Worm (Caenorhabditis elegans): Measurements from ENCODE around the gene C28H8.2.

The C28H8.2 gene

DNA sequence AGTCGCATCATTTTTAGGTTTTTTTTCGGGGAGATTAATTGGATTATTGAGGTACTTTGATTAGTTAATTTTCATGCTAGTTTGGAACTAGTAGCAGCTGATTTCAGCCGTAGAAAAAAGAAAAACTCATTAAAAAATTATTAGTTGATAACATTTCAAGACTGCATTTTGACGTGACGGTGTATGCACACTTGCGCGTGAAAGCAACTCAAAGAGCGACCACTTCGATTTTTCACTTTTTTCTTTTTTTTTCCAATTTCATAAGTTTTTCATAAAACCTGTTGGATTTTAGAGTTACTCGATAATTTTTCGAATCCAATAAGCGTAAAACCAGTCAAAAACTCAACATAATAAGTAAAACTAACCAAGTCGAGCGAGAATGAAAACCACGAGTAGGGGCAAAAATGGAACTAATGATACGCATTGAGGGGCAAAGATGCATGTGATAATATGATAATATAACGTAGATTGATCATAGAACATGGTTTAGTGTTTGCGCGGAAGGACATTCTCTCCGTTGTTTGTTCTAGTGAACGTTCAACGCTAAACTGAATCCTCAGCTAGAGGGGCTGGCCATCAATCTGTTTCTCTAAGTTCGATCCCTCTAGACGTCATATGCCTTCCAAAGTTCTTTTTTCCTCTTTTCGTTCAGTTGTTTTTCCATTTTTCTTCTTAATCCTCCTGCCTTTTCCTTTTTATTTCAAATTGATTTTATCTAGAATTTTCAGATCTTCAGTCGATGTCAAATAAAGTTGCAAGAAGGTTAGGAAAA, 28.2 kb downstream of the C28H8.2 start, which contains the start of the genes F25B5.6 and F25B5.3 (continued):
- TF ChIP-seq mes-2 (tag; optimal IDR thresholded peaks at IDR 0.05; ENCODE audit: poor library complexity, severe bottlenecking) (peak; percentile 40), hlh-30 (tag; optimal IDR thresholded peaks at IDR 0.05; ENCODE audit: insufficient read depth) (peak; percentile 76), ceh-82 (tag; optimal IDR thresholded peaks at IDR 0.05) (no peak), tag-97 (GFP tag; IDR thresholded peaks at IDR 0.05) (no peak), zip-11 (GFP tag; IDR thresholded peaks at IDR 0.05) (no peak)

DNA sequence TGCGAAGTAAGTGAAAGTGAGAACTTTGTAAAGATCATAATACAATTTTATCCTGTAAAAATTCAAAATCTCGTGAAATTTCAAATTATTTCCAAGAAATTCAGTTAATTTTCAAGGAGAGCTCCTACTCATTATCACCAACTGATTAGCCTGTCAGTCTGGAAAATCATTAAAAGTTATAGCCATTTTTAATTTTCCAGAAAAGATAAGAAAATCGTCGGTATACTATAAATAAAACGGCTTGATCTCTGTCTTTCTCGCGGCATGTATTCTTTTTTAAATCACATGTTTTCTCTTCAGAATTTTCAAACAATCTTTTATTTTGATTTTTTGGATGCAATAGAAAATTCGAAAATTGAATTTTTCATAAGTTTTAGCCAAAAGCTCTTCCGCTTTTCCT, 28.9 kb downstream of the C28H8.2 start:
- no peak for TF ChIP-seq nhr-237 (tag; optimal IDR thresholded peaks at IDR 0.05)
- TF ChIP-seq pha-4 (GFP tag; IDR thresholded peaks at IDR 0.05): no peak
- no peak for TF ChIP-seq pha-4 (tag; optimal IDR thresholded peaks at IDR 0.05)
- TF ChIP-seq snpc-1.2 (GFP tag; IDR thresholded peaks at IDR 0.05): no peak
- TF ChIP-seq nhr-111 (GFP tag; optimal IDR thresholded peaks at IDR 0.05): no peak
- TF ChIP-seq Y48G9A.11 (GFP tag; IDR thresholded peaks at IDR 0.05): no peak
- TF ChIP-seq mdt-29 (GFP tag; IDR thresholded peaks at IDR 0.05): no peak
- peak; percentile 32; the same call in 1 of the 2 replicates for TF ChIP-seq dmd-6 (GFP tag; IDR thresholded peaks at IDR 0.05)
- no peak for TF ChIP-seq unc-62 (GFP tag; optimal IDR thresholded peaks at IDR 0.05 in 1 of 2)
- no peak for TF ChIP-seq unc-62 (tag; optimal IDR thresholded peaks at IDR 0.05)
- no peak for TF ChIP-seq lin-1 (GFP tag; IDR thresholded peaks at IDR 0.05)
- no peak for TF ChIP-seq snpc-4 (tag; optimal IDR thresholded peaks at IDR 0.05)
- TF ChIP-seq ceh-32 (tag; optimal IDR thresholded peaks at IDR 0.05; ENCODE audit: poor library complexity): no peak
- no peak for TF ChIP-seq skn-1 (tag; optimal IDR thresholded peaks at IDR 0.05)
- TF ChIP-seq ZK337.2 (GFP tag; IDR thresholded peaks at IDR 0.05): no peak
- no peak for TF ChIP-seq zag-1 (tag; optimal IDR thresholded peaks at IDR 0.05)
- no peak for TF ChIP-seq mxl-3 (GFP tag; optimal IDR thresholded peaks at IDR 0.05)
- no peak for TF ChIP-seq ceh-44 (GFP tag; IDR thresholded peaks at IDR 0.05)
- peak; percentile 43 for TF ChIP-seq dve-1 (tag; optimal IDR thresholded peaks at IDR 0.05; ENCODE audit: insufficient read depth)
- TF ChIP-seq daf-19 (GFP tag; conservative IDR thresholded peaks at IDR 0.05): no peak
- TF ChIP-seq hlh-11 (tag; optimal IDR thresholded peaks at IDR 0.05): no peak
- TF ChIP-seq php-3 (GFP tag; IDR thresholded peaks at IDR 0.05): peak; percentile 60; the same call in 1 of the 2 replicates
- TF ChIP-seq dmd-8 (GFP tag; IDR thresholded peaks at IDR 0.05): no peak
- no peak for TF ChIP-seq rbr-2 (tag; optimal IDR thresholded peaks at IDR 0.05)
- no peak for TF ChIP-seq mdl-1 (tag; optimal IDR thresholded peaks at IDR 0.05)

DNA sequence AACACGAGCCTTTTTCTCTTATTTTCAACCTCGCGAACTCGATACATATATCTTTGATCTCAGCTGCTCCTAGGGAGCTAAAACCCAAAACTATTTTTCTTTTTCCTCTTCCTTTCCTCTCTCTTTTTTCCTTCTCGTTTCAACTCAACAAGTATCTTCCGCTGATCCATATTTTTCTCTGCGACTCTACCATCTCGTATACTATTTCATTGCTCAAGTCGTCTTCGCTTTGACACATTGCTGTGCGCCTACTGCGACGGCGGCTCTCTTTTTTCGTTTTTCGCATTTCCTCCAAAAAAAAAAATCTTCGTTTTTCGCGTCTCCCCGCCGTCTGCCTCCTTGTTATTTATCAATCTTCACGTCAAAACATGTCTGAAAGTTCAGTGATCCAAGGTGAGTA, 29.7 kb downstream of the C28H8.2 start:
- TF ChIP-seq pha-4 (GFP tag; IDR thresholded peaks at IDR 0.05) (peak; percentile 42; the same call in 1 of the 2 replicates), pha-4 (tag; optimal IDR thresholded peaks at IDR 0.05) (no peak), ctbp-1 (GFP tag; IDR thresholded peaks at IDR 0.05) (peak; percentile 50; the same call in 1 of the 2 replicates), hmg-1.1 (GFP tag; IDR thresholded peaks at IDR 0.05) (peak; percentile 59), unc-62 (GFP tag; optimal IDR thresholded peaks at IDR 0.05 in 1 of 2) (peak in 1 of 2 experiments; percentile 94), unc-62 (tag; optimal IDR thresholded peaks at IDR 0.05) (no peak), hlh-30 (tag; optimal IDR thresholded peaks at IDR 0.05; ENCODE audit: insufficient read depth) (peak; percentile 2), F44E2.7 (GFP tag; IDR thresholded peaks at IDR 0.05) (no peak), ztf-7 (tag; optimal IDR thresholded peaks at IDR 0.05) (no peak), set-16 (GFP tag; IDR thresholded peaks at IDR 0.05) (peak; percentile 48; the same call in 1 of the 2 replicates), egl-43 (GFP tag; IDR thresholded peaks at IDR 0.05) (0 out of 2 replicates have a peak, but pooled peaks have one; percentile 5), aha-1 (tag) (peak; percentile 94), dmd-6 (GFP tag; IDR thresholded peaks at IDR 0.05) (peak; percentile 10; the same call in 1 of the 2 replicates), mes-2 (tag; optimal IDR thresholded peaks at IDR 0.05; ENCODE audit: poor library complexity, severe bottlenecking) (peak; percentile 20), rbr-2 (tag; optimal IDR thresholded peaks at IDR 0.05) (peak; percentile 36), lsy-2 (tag; optimal IDR thresholded peaks at IDR 0.05) (peak in 1 of 2 experiments; percentile 44), ceh-44 (GFP tag; IDR thresholded peaks at IDR 0.05) (no peak), daf-16 (GFP tag; optimal IDR thresholded peaks at IDR 0.05) (peak in 1 of 2 experiments; percentile 56), daf-16 (tag; optimal IDR thresholded peaks at IDR 0.05) (no peak), zfp-3 (GFP tag; conservative IDR thresholded peaks at IDR 0.05) (no peak), fkh-10 (GFP tag; optimal IDR thresholded peaks at IDR 0.05) (peak; percentile 76), nhr-11 (tag; optimal IDR thresholded peaks at IDR 0.05) (peak; percentile 4), mep-1 (tag; optimal IDR thresholded peaks at IDR 0.05) (peak; percentile 54), hlh-11 (tag; optimal IDR thresholded peaks at IDR 0.05) (peak; percentile 57), arid-1 (GFP tag; conservative IDR thresholded peaks at IDR 0.05) (no peak), hif-1 (tag; optimal IDR thresholded peaks at IDR 0.05) (peak in 1 of 2 experiments; percentile 16)
